Worm (Caenorhabditis elegans) whole organism, L3 larva: Measurements from ENCODE around the gene gid-2.

ENCODE experiments used
- ZK546.5 ChIP-seq: sonication (generic microtip); optimal IDR thresholded peaks from 2 replicates; lab custom pipeline; 2017; ENCODE audit warnings: missing biosample characterization, missing genetic modification characterization
- ceh-82 ChIP-seq: fragments of 150-350 bp; optimal IDR thresholded peaks from 2 replicates; lab custom pipeline; 2014; ENCODE audit warnings: missing biosample characterization, missing genetic modification characterization
- lin-39 ChIP-seq: fragments of 150-350 bp; optimal IDR thresholded peaks from 2 replicates; lab custom pipeline; 2018; ENCODE audit warnings: missing biosample characterization, missing genetic modification reagents, missing genetic modification characterization
- pqm-1 ChIP-seq: fragments of 150-350 bp; optimal IDR thresholded peaks from 2 replicates; lab custom pipeline; 2017; ENCODE audit warnings: missing biosample characterization, missing genetic modification characterization, inconsistent platforms
- unc-62 ChIP-seq: fragments of 150-350 bp; sonication (generic microtip); optimal IDR thresholded peaks from 4 replicates; lab custom pipeline; 2014; ENCODE audit warnings: missing biosample characterization, missing genetic modification reagents, missing genetic modification characterization
- ztf-4 ChIP-seq: fragments of 150-350 bp; optimal IDR thresholded peaks from 2 replicates; lab custom pipeline; 2014; ENCODE audit warnings: missing biosample characterization, missing genetic modification characterization

DNA sequence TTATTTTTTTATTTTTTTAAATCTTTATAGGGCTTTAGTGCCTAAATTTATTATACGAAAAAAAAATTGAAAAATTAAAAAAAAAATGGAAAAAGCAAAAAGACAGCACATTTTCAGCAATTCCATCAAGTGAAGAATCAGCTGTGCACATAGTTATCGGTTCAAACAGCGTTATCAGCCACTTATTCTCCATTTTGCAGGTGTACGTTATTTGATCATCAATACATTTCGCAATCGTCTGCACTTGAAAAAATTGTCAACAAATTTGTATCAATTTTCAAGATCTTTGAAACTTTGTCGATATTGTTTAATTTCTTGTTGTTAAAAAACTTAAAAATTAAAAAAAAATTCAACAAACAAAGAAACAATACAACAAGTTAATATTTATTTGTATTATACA, 971 bp upstream of the gid-2 start:
- TF ChIP-seq ztf-4 (tag; lab: Kevin White, UChicago) (no peak), ceh-82 (tag; lab: Kevin White, UChicago) (no peak), ZK546.5 (tag; lab: Kevin White, UChicago) (no peak), pqm-1 (tag; lab: Kevin White, UChicago) (peak; percentile 40), lin-39 (tag; lab: Kevin White, UChicago) (no peak), unc-62 (GFP tag; lab: Kevin White, UChicago) (no peak)
